Fruit fly (Drosophila melanogaster) whole organism, embryonic: ENCODE data around the gene CG43630.

Source experiments
- Bdp1 ChIP-seq: fragments of 200-800 bp; sonication (Bioruptor generic); optimal IDR thresholded peaks from 3 replicates; lab custom pipeline; 2016; ENCODE audit warnings: missing biosample characterization, missing genetic modification characterization
- CG10366 ChIP-seq: fragments of 200-800 bp; sonication (Bioruptor generic); IDR thresholded peaks from 2 replicates; pipeline ENCODE4 v1.3.6; 2022; ENCODE audit warnings: missing biosample characterization, missing genetic modification characterization
- CG10959 ChIP-seq: fragments of 200-800 bp; sonication (Bioruptor generic); IDR thresholded peaks from 2 replicates; pipeline ENCODE4 v1.3.6; 2022; ENCODE audit warnings: missing biosample characterization, missing genetic modification characterization
- CG12659 ChIP-seq: fragments of 200-800 bp; sonication (Bioruptor generic); optimal IDR thresholded peaks from 3 replicates; lab custom pipeline; 2017; ENCODE audit warnings: mild to moderate bottlenecking, missing biosample characterization, missing genetic modification reagents, missing genetic modification characterization
- CG15073 ChIP-seq: fragments of 200-800 bp; sonication (Bioruptor generic); optimal IDR thresholded peaks from 2 replicates; lab custom pipeline; 2016; ENCODE audit warnings: missing biosample characterization, missing genetic modification characterization
- CG1602 ChIP-seq: fragments of 200-800 bp; sonication (Bioruptor generic); optimal IDR thresholded peaks from 3 replicates; lab custom pipeline; 2016; ENCODE audit warnings: missing biosample characterization, missing genetic modification characterization
- CG17359 ChIP-seq: fragments of 200-800 bp; sonication (Bioruptor generic); optimal IDR thresholded peaks from 3 replicates; lab custom pipeline; 2018; ENCODE audit warnings: missing biosample characterization, mild to moderate bottlenecking, missing genetic modification characterization, moderate library complexity
- CG18476 ChIP-seq: fragments of 200-800 bp; sonication (Bioruptor generic); optimal IDR thresholded peaks from 2 replicates; lab custom pipeline; 2016; ENCODE audit warnings: missing biosample characterization, mild to moderate bottlenecking, missing genetic modification characterization
- CG2712 ChIP-seq: fragments of 200-800 bp; optimal IDR thresholded peaks from 3 replicates; lab custom pipeline; 2019; ENCODE audit warnings: missing biosample characterization, mild to moderate bottlenecking, missing genetic modification characterization, moderate library complexity
- CG32532 ChIP-seq: fragments of 200-800 bp; sonication (Bioruptor generic); IDR thresholded peaks from 2 replicates; pipeline ENCODE4 v1.3.6; 2022; ENCODE audit warnings: missing biosample characterization, missing genetic modification characterization
- CG42726 ChIP-seq: fragments of 200-800 bp; sonication (Bioruptor generic); IDR thresholded peaks from 2 replicates; pipeline ENCODE4 v1.3.6; 2022; ENCODE audit warnings: missing biosample characterization, missing genetic modification characterization; ENCODE audit not compliant: partially characterized antibody
- CG43689 ChIP-seq: fragments of 200-800 bp; sonication (Bioruptor generic); IDR thresholded peaks from 2 replicates; pipeline ENCODE4 v1.3.6; 2022; ENCODE audit warnings: missing biosample characterization, missing genetic modification characterization
- CG4854 ChIP-seq: fragments of 200-800 bp; sonication (Bioruptor generic); optimal IDR thresholded peaks from 2 replicates; lab custom pipeline; 2016; ENCODE audit warnings: missing biosample characterization, missing genetic modification characterization, inconsistent platforms
- CG5180 ChIP-seq: fragments of 200-800 bp; sonication (Bioruptor generic); optimal IDR thresholded peaks from 3 replicates; lab custom pipeline; 2017; ENCODE audit warnings: missing biosample characterization, missing genetic modification characterization, mild to moderate bottlenecking, moderate library complexity, missing genetic modification reagents
- CG7745 ChIP-seq: fragments of 200-800 bp; sonication (Bioruptor generic); optimal IDR thresholded peaks from 2 replicates; lab custom pipeline; 2018; ENCODE audit warnings: missing biosample characterization, mild to moderate bottlenecking, missing genetic modification characterization, moderate library complexity
- CG7928 ChIP-seq: fragments of 200-800 bp; sonication (Bioruptor generic); optimal IDR thresholded peaks from 2 replicates; lab custom pipeline; 2017; ENCODE audit warnings: missing biosample characterization, mild to moderate bottlenecking, missing genetic modification characterization
- CG7987 ChIP-seq: fragments of 200-800 bp; sonication (Bioruptor generic); optimal IDR thresholded peaks from 2 replicates; lab custom pipeline; 2018; ENCODE audit warnings: missing biosample characterization, mild to moderate bottlenecking, missing genetic modification characterization, moderate library complexity
- CG8290 ChIP-seq, 3 experiments: fragments of 200-800 bp; sonication (Bioruptor generic); optimal IDR thresholded peaks; 2 replicates each; lab custom pipeline; 2016 to 2019; ENCODE audit warnings: missing biosample characterization in 3 of 3, missing genetic modification characterization in 3 of 3, mild to moderate bottlenecking in 2 of 3, moderate library complexity in 1 of 3
- CG8359 ChIP-seq: fragments of 200-800 bp; sonication (Bioruptor generic); optimal IDR thresholded peaks from 2 replicates; lab custom pipeline; 2017; ENCODE audit warnings: missing biosample characterization, mild to moderate bottlenecking, missing genetic modification characterization, borderline replicate concordance
- Chrac-16 ChIP-seq: fragments of 200-800 bp; sonication (Bioruptor generic); optimal IDR thresholded peaks from 3 replicates; lab custom pipeline; 2016; ENCODE audit warnings: missing biosample characterization, missing genetic modification characterization
- Dll ChIP-seq: fragments of 200-800 bp; sonication (Bioruptor generic); IDR thresholded peaks from 4 replicates; pipeline ENCODE4 v1.3.6; 2022; ENCODE audit warnings: missing biosample characterization, missing genetic modification characterization; ENCODE audit not compliant: partially characterized antibody
- HLH54F ChIP-seq: fragments of 200-800 bp; sonication (Bioruptor generic); optimal IDR thresholded peaks from 3 replicates; lab custom pipeline; 2016; ENCODE audit warnings: missing biosample characterization, missing genetic modification characterization
- HmgZ ChIP-seq: fragments of 200-800 bp; sonication (Bioruptor generic); optimal IDR thresholded peaks from 2 replicates; lab custom pipeline; 2018; ENCODE audit warnings: missing biosample characterization, mild to moderate bottlenecking, missing genetic modification characterization
- Hr78 ChIP-seq, 2 experiments: fragments of 200-800 bp in 1 of 2; fragments of >200 bp in 1 of 2; sonication (Bioruptor generic) in 1 of 2; optimal IDR thresholded peaks; 2 replicates each; lab custom pipeline; 2017 to 2019; ENCODE audit warnings: missing biosample characterization in 2 of 2, missing genetic modification characterization in 2 of 2, mild to moderate bottlenecking in 1 of 2, moderate library complexity in 1 of 2
- Hsf ChIP-seq: fragments of 200-800 bp; sonication (Bioruptor generic); optimal IDR thresholded peaks from 3 replicates; lab custom pipeline; 2016; ENCODE audit warnings: missing biosample characterization, missing genetic modification characterization
- Mrtf ChIP-seq: fragments of 200-800 bp; sonication (Bioruptor generic); IDR thresholded peaks from 3 replicates; pipeline ENCODE4 v1.3.6; 2022; ENCODE audit warnings: missing biosample characterization, missing genetic modification characterization
- NC2β ChIP-seq: fragments of 200-800 bp; sonication (Bioruptor generic); optimal IDR thresholded peaks from 2 replicates; lab custom pipeline; 2016; ENCODE audit warnings: missing biosample characterization, missing genetic modification characterization
- Neu2 ChIP-seq: fragments of 200-800 bp; sonication (Bioruptor generic); optimal IDR thresholded peaks from 3 replicates; lab custom pipeline; 2016; ENCODE audit warnings: missing biosample characterization, missing genetic modification characterization, borderline replicate concordance
- Oaz ChIP-seq: fragments of 200-800 bp; sonication (Bioruptor generic); IDR thresholded peaks from 2 replicates; pipeline ENCODE4 v1.3.6; 2022; ENCODE audit warnings: missing biosample characterization, missing genetic modification characterization
- Pdp1 ChIP-seq, 2 experiments: fragments of 200-800 bp; sonication (Bioruptor generic); optimal IDR thresholded peaks; 3 replicates each; lab custom pipeline; 2016; ENCODE audit warnings: missing biosample characterization in 2 of 2, missing genetic modification characterization in 2 of 2, mild to moderate bottlenecking in 1 of 2, moderate library complexity in 1 of 2
- Side ChIP-seq: fragments of 200-800 bp; sonication (Bioruptor generic); optimal IDR thresholded peaks from 2 replicates; lab custom pipeline; 2016; ENCODE audit warnings: missing biosample characterization, missing genetic modification characterization
- Sox102F ChIP-seq: fragments of 200-800 bp; sonication (Bioruptor generic); optimal IDR thresholded peaks from 2 replicates; lab custom pipeline; 2018; ENCODE audit warnings: missing biosample characterization, mild to moderate bottlenecking, missing genetic modification characterization, moderate library complexity
- Tbp ChIP-seq: fragments of >200 bp; optimal IDR thresholded peaks from 2 replicates; lab custom pipeline; 2018; ENCODE audit warnings: missing biosample characterization, missing genetic modification characterization
- abd-A ChIP-seq: fragments of 200-800 bp; sonication (Bioruptor generic); optimal IDR thresholded peaks from 3 replicates; lab custom pipeline; 2019; ENCODE audit warnings: missing biosample characterization, mild to moderate bottlenecking, missing genetic modification characterization, moderate library complexity
- ara ChIP-seq: fragments of 200-800 bp; sonication (Bioruptor generic); IDR thresholded peaks from 2 replicates; pipeline ENCODE4 v1.3.6; 2022; ENCODE audit warnings: missing biosample characterization, missing genetic modification characterization
- ash1 ChIP-seq: fragments of 200-800 bp; sonication (Bioruptor generic); optimal IDR thresholded peaks from 2 replicates; lab custom pipeline; 2018; ENCODE audit warnings: missing biosample characterization, mild to moderate bottlenecking, missing genetic modification characterization
- bcd ChIP-seq: fragments of 200-800 bp; sonication (Bioruptor generic); optimal IDR thresholded peaks from 2 replicates; lab custom pipeline; 2017; ENCODE audit warnings: missing biosample characterization, mild to moderate bottlenecking, missing genetic modification characterization
- dmrt99B ChIP-seq: fragments of 200-800 bp; sonication (Bioruptor generic); optimal IDR thresholded peaks from 2 replicates; lab custom pipeline; 2018; ENCODE audit warnings: missing biosample characterization, mild to moderate bottlenecking, missing genetic modification characterization, moderate library complexity
- dysf ChIP-seq: fragments of 200-800 bp; sonication (Bioruptor generic); IDR thresholded peaks from 3 replicates; pipeline ENCODE4 v1.3.6; 2022; ENCODE audit warnings: missing biosample characterization, missing genetic modification characterization
- esg ChIP-seq: fragments of 200-800 bp; sonication (Bioruptor generic); conservative IDR thresholded peaks from 2 replicates; pipeline ENCODE4 v1.3.6; 2022; ENCODE audit warnings: missing biosample characterization, missing genetic modification characterization
- gem ChIP-seq: fragments of 200-800 bp; sonication (Bioruptor generic); optimal IDR thresholded peaks from 2 replicates; lab custom pipeline; 2019; ENCODE audit warnings: missing biosample characterization, mild to moderate bottlenecking, missing genetic modification characterization, moderate library complexity
- gfzf ChIP-seq: fragments of 200-800 bp; sonication (Bioruptor generic); optimal IDR thresholded peaks from 2 replicates; lab custom pipeline; 2016; ENCODE audit warnings: missing biosample characterization, mild to moderate bottlenecking, missing genetic modification characterization, moderate library complexity
- gro ChIP-seq: fragments of 200-800 bp; sonication (Bioruptor generic); optimal IDR thresholded peaks from 2 replicates; lab custom pipeline; 2016; ENCODE audit warnings: missing biosample characterization, missing genetic modification characterization
- insv ChIP-seq, 2 experiments: fragments of 200-800 bp; sonication (Bioruptor generic); optimal IDR thresholded peaks; 3 replicates each; lab custom pipeline; 2016 to 2018; ENCODE audit warnings: missing biosample characterization in 2 of 2, missing genetic modification characterization in 2 of 2
- lbe ChIP-seq: fragments of 200-800 bp; sonication (Bioruptor generic); optimal IDR thresholded peaks from 2 replicates; lab custom pipeline; 2016; ENCODE audit warnings: missing biosample characterization, mild to moderate bottlenecking, missing genetic modification characterization
- maf-S ChIP-seq: fragments of 200-800 bp; sonication (Bioruptor generic); optimal IDR thresholded peaks from 2 replicates; lab custom pipeline; 2016; ENCODE audit warnings: missing biosample characterization, missing genetic modification characterization
- pita ChIP-seq: fragments of 200-800 bp; sonication (Bioruptor generic); optimal IDR thresholded peaks from 2 replicates; lab custom pipeline; 2017; ENCODE audit warnings: missing biosample characterization, mild to moderate bottlenecking, missing genetic modification characterization
- pum ChIP-seq: fragments of 200-800 bp; sonication (Bioruptor generic); optimal IDR thresholded peaks from 2 replicates; lab custom pipeline; 2016; ENCODE audit warnings: missing biosample characterization, missing genetic modification characterization
- slbo ChIP-seq: fragments of 200-800 bp; sonication (Bioruptor generic); IDR thresholded peaks from 2 replicates; pipeline ENCODE4 v1.3.6; 2022; ENCODE audit warnings: missing biosample characterization, missing genetic modification characterization
- tup ChIP-seq: fragments of 200-800 bp; sonication (Bioruptor generic); optimal IDR thresholded peaks from 2 replicates; lab custom pipeline; 2016; ENCODE audit warnings: missing biosample characterization, mild to moderate bottlenecking, missing genetic modification characterization, moderate library complexity

The CG43630 gene

dm6 chr3R:12676160-12676559 is at the start of gene CG43630:
Gene CG43630, minus strand, starts transcription at chr3R:12676260.
- TF ChIP-seq Hr78 (GFP tag; optimal IDR thresholded peaks at IDR 0.05; lab: Kevin White, UChicago) (no peak), ara (GFP tag; lab: Robert Waterston, UW) (no peak), Dll (no peak), ash1 (GFP tag; lab: Kevin White, UChicago) (no peak), pita (GFP tag; lab: Kevin White, UChicago) (no peak), CG8359 (GFP tag; lab: Kevin White, UChicago) (no peak), Hsf (GFP tag; lab: Kevin White, UChicago) (no peak), CG42726 (GFP tag; lab: Robert Waterston, UW) (no peak), HLH54F (GFP tag; lab: Kevin White, UChicago) (no peak), NC2β (no peak), Chrac-16 (GFP tag; lab: Kevin White, UChicago) (no peak), CG10366 (no peak), Tbp (no peak), CG18476 (GFP tag; lab: Kevin White, UChicago) (no peak), Oaz (GFP tag; lab: Robert Waterston, UW) (no peak), Bdp1 (GFP tag; lab: Kevin White, UChicago) (no peak), CG10959 (no peak), CG7928 (no peak), gem (no peak), CG1602 (no peak)

DNA sequence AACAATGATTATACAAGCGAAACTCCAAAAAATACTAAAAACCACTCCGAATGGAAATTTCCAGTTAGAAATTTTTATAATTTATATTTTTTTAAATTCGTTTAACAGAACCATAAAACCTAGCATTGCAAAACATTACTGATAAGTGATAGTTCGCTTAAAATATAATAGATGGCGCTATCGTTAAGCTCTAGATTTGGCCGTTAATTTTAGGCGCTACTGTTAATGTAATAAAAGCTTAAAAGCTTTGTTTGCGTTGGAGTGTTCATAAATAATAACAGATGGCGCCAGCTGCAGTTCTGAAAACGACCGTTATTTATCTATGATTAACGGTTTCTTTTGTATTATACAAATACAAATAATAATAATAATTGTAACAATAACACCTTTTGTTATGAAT is 47.7 kb upstream of the CG43630 start:
- TF ChIP-seq tup (GFP tag; lab: Kevin White, UChicago) = no peak
- TF ChIP-seq Mrtf (GFP tag; lab: Robert Waterston, UW) = no peak
- no peak for TF ChIP-seq pum (GFP tag; lab: Kevin White, UChicago)
- TF ChIP-seq slbo (GFP tag; lab: Robert Waterston, UW) = peak; percentile 50; the same call in 1 of the 2 replicates
- no peak for TF ChIP-seq gfzf (GFP tag; lab: Kevin White, UChicago)
- TF ChIP-seq CG32532 = peak; percentile 69; the same call in 1 of the 2 replicates
- TF ChIP-seq Neu2 (GFP tag; lab: Kevin White, UChicago) = no peak
- TF ChIP-seq gro = no peak
- TF ChIP-seq CG5180 (GFP tag; lab: Kevin White, UChicago) = no peak
- TF ChIP-seq CG7987 (GFP tag; lab: Kevin White, UChicago) = peak; percentile 19
- peak; percentile 89 for TF ChIP-seq CG15073
- TF ChIP-seq abd-A (tag; lab: Kevin White, UChicago) = peak; percentile 65
- no peak for TF ChIP-seq Side (GFP tag; lab: Kevin White, UChicago)
- TF ChIP-seq Pdp1 (GFP tag; optimal IDR thresholded peaks at IDR 0.05; lab: Kevin White, UChicago) = peak in 1 of 2 experiments; percentile 37
- peak; percentile 24 for TF ChIP-seq CG12659 (GFP tag; lab: Kevin White, UChicago)
- peak; percentile 28 for TF ChIP-seq Sox102F (GFP tag; lab: Kevin White, UChicago)
- peak; percentile 2 for TF ChIP-seq HmgZ (tag; lab: Kevin White, UChicago)
- TF ChIP-seq CG4854 (GFP tag; lab: Kevin White, UChicago) = no peak
- TF ChIP-seq CG18476 (GFP tag; lab: Kevin White, UChicago) = no peak
- TF ChIP-seq maf-S = no peak
- no peak for TF ChIP-seq esg (GFP tag; lab: Robert Waterston, UW)
- no peak for TF ChIP-seq CG43689 (GFP tag; lab: Robert Waterston, UW)
- TF ChIP-seq bcd = no peak
- TF ChIP-seq CG7745 = no peak
- peak; percentile 8 for TF ChIP-seq dmrt99B
- TF ChIP-seq CG8290 (GFP tag; optimal IDR thresholded peaks at IDR 0.05; lab: Kevin White, UChicago) = no peak
- peak in 1 of 2 experiments; percentile 21 for TF ChIP-seq CG8290 (tag; optimal IDR thresholded peaks at IDR 0.05; lab: Kevin White, UChicago)
- TF ChIP-seq CG17359 = peak; percentile 45
- TF ChIP-seq lbe (GFP tag; lab: Kevin White, UChicago) = peak; percentile 68
- TF ChIP-seq insv (GFP tag; optimal IDR thresholded peaks at IDR 0.05; lab: Kevin White, UChicago) = no peak
- TF ChIP-seq CG2712 (tag; lab: Kevin White, UChicago) = peak; percentile 18
- TF ChIP-seq dysf (GFP tag; lab: Robert Waterston, UW) = peak; percentile 9; the same call in 1 of the 3 replicates
